Fruit fly (Drosophila melanogaster) Kc167 (cell line): ENCODE measurements around the gene CtsF.
A peak's percentile ranks its signal among the peaks of the same experiment; 100 is the strongest.

Experiments
- Myc ChIP-seq: fragments of >200 bp; optimal IDR thresholded peaks from 2 replicates; lab custom pipeline; 2017; ENCODE audit warnings: missing external identifiers
- Sin3A ChIP-seq: fragments of >200 bp; optimal IDR thresholded peaks from 2 replicates; lab custom pipeline; 2018; ENCODE audit warnings: missing external identifiers
- h ChIP-seq: fragments of >200 bp; optimal IDR thresholded peaks from 3 replicates; lab custom pipeline; 2018; ENCODE audit warnings: missing external identifiers
- insv ChIP-seq: fragments of >200 bp; optimal IDR thresholded peaks from 3 replicates; lab custom pipeline; 2018; ENCODE audit warnings: missing external identifiers
- psq ChIP-seq: fragments of >200 bp; optimal IDR thresholded peaks from 2 replicates; lab custom pipeline; 2017; ENCODE audit warnings: missing external identifiers
- ttk ChIP-seq: sonication (Bioruptor generic); optimal IDR thresholded peaks from 2 replicates; lab custom pipeline; 2017; ENCODE audit warnings: missing external identifiers

CtsF gene

dm6 chr3R:5282755-5283359 is 31.3 kb upstream of the CtsF start:
- no peak for TF ChIP-seq ttk (lab: Kevin White, UChicago)
- peak; percentile 87 for TF ChIP-seq h (lab: Kevin White, UChicago)
- peak; percentile 94 for TF ChIP-seq insv

dm6 chr3R:5281094-5281493 is 29.5 kb upstream of the CtsF start:
- TF ChIP-seq psq (lab: Kevin White, UChicago) = no peak
- no peak for TF ChIP-seq insv
- TF ChIP-seq ttk (lab: Kevin White, UChicago) = no peak
- no peak for TF ChIP-seq h (lab: Kevin White, UChicago)
- no peak for TF ChIP-seq Sin3A (lab: Kevin White, UChicago)
- no peak for TF ChIP-seq Myc

DNA sequence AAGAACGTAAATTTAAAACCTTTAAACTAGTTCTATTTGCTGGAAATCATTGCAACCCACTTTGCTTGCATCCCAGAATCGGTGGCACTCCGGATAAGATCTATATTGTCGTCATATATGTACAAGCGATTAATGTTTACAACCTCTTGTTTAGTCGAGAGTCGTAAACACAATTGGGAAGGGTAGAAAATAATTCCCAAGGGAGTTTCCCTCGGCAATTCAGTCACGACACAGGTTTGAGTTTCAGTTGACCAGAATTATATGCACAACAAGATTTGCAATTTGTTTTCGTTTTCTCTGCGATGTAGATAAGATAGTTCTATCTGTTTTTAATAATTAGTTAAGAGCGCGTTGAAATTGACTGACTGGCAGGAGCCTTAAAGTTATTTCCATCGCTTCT is 28.8 kb upstream of the CtsF start:
- TF ChIP-seq h (lab: Kevin White, UChicago) (no peak), psq (lab: Kevin White, UChicago) (no peak), insv (no peak), Myc (no peak), ttk (lab: Kevin White, UChicago) (no peak), Sin3A (lab: Kevin White, UChicago) (no peak)

DNA sequence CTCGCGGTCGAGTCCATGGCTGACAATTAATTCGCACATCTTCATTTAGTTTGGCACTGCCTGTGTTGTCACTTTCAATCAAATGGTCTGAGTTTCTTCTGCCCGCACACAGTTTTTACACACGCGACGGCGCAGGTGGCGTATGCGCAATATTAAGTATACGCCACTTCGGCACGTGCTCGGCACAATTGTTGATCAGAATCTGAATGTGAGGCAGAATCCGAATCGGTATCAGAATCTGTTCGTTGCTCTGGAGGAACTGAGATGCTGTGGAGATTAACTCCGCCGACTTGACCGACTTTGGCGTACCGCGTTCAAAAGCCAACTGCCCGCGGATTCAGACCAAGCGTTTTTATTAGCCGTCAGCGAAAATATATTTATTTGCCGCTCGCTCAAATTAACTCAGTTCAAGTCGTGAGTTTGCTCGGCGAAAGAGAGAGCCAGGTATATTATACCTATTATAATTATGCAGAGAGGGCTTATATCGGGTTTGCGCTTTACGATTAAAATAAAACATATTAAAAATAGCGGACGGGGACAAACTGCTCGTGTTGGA is 28.1 kb upstream of the CtsF start:
- TF ChIP-seq psq (lab: Kevin White, UChicago) (no peak), Myc (no peak), insv (no peak), Sin3A (lab: Kevin White, UChicago) (no peak)

- TF ChIP-seq insv = no peak
Measured at dm6 chr3R:5278627-5279026, 27.1 kb upstream of the CtsF start.

DNA sequence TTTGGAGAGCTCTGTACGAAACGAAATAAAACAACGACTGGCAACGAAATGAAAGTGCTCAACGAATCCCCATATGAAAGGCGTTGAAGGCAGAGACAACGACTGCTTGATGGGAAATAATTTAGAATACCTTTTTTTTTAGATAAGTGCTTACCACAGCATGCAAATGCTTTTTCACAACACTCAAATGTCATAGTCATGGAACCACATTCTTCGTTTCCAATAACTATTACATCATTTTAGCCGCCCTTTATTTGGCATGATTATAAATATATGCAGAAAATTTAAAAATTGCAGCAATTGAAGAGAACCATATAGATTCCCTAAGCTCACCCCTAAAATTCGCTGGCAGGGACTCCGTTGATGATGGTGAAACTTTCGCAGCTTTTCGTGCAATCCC is 26.2 kb upstream of the CtsF start, which contains the start of gene CG31538:
Gene CG31538, minus strand, starts transcription at position 101 of the 400 bp plus-strand sequence.
- TF ChIP-seq ttk (lab: Kevin White, UChicago) (no peak), psq (lab: Kevin White, UChicago) (no peak), Myc (no peak), h (lab: Kevin White, UChicago) (no peak), Sin3A (lab: Kevin White, UChicago) (no peak), insv (no peak)

DNA sequence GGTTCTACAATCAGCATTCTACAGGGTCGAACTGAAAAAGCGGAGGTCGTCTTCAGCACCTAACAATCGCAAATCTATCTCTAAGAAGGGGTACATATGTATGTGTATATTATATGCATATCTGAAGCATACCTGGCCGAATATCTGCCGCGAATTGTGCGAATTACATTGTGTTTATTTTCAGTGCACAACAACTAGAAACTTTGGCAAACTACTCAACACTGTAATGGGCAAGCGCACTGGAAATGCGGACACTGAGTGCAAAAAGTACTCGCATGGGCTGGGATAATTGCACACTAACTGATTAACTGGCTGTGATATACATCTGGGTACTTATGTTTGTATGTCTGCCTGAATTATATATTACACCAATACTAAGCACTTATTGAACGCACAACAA is 19.3 kb upstream of the CtsF start:
- TF ChIP-seq ttk (lab: Kevin White, UChicago) = no peak

- TF ChIP-seq insv (no peak), Myc (no peak), ttk (lab: Kevin White, UChicago) (no peak), Sin3A (lab: Kevin White, UChicago) (no peak), psq (lab: Kevin White, UChicago) (no peak), h (lab: Kevin White, UChicago) (no peak)
Measured at dm6 chr3R:5268495-5268894, 16.9 kb upstream of the CtsF start.

DNA sequence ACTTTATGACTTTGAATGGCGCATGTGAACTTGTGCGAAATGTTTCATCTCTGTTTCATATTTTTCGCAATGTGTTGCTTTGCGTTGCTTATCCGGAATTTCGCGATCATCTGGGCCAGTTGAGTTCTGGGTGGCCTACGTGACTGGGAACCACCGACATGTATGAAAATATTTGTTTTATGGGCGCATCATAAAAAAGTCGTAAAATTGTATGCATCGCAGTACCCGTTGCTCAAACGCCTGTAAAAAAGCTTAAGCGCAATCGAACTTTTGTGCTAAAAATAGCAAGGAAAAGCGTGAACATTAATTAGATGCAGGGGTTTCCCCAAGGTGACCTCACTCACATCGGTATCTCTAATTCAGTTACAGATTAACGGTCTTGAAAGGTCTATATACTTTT is 14.7 kb upstream of the CtsF start:
- TF ChIP-seq h (lab: Kevin White, UChicago) (no peak), Sin3A (lab: Kevin White, UChicago) (no peak), ttk (lab: Kevin White, UChicago) (no peak), psq (lab: Kevin White, UChicago) (no peak), Myc (no peak), insv (no peak)

DNA sequence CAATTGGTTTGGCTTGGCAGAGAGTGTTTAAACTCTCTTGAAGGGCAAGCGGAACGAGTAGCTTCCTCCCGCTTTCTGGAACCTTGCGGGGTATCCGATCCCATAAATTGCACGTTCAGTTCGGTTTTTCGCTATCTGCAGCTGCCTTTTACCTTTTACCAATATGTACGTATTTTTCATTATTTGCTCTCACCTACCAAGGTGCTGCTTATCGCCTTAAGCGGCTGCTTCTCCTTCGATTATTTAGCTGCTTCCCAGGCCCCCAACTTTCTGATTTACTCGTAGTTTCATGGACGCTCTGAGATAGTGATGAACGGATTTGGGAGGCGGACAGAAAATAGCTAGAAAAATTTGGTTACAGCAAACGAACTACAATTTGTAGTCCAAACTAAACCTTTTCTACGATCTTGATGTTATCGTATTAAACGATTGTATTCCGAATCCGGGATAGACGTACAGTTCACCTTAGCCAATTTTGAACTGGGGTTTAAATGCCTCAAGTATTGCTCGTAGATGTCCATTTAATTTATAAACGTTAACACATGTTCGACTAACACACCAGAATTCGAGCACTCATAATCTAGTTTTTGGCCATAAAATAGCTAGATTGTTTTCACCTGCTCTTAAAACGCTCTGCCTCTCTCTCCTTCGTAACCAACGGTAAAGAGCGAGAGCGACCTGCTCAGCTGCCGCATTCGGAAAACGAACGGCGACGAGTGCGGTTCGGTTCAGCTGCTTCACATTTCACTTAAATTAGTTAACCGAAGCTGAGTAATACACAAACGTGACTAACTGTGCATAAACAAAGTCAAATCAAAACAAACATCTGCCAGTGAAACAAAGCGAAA is 12.9 kb upstream of the CtsF start:
- no peak for TF ChIP-seq psq (lab: Kevin White, UChicago)
- TF ChIP-seq ttk (lab: Kevin White, UChicago) = no peak
- no peak for TF ChIP-seq h (lab: Kevin White, UChicago)
- TF ChIP-seq insv = no peak
- no peak for TF ChIP-seq Myc
- TF ChIP-seq Sin3A (lab: Kevin White, UChicago) = no peak

DNA sequence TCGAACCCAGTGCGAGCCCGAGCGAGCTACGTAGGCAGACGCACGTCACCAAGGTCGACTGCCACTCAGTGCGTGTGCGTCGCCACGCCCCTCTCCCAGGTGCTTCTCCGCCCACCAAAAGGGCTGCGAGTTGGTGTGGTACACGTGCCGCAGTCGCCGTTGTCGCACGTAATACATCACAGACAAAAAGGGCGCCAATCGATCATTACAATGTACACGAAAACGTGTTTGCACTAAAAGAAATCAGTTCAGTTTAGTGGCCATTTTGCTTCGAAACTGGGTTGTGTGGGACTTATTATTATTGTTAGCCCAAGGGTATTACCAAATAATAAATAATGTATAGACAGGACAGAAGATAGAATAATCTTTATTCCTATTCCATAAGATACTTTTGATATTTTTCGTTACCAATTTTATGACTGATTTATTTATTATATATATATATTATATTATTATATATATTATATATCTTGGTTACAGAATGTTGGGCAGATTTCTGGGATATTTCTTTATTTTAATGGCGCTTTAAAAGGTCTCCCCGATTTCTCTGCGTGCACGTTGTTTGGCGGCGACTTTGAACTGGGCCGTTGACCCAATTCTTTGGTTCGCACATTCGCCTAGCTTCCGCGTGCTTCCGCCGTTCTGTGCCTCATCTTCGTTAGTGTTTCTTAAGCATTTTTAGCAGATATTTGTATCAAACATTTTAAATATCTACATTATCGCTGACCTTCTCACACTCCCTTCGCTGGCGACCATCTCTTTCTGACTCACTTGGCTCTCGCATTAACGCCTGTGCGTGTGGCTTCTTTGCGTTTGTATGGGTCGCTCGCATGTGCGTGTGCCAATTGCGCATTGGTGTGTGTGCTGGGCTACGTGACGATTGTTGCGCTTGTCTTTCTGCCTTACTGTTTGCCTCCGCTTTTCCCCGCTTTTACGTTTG is 12.0 kb upstream of the CtsF start:
- TF ChIP-seq ttk (lab: Kevin White, UChicago) (no peak), psq (lab: Kevin White, UChicago) (no peak), Sin3A (lab: Kevin White, UChicago) (no peak), h (lab: Kevin White, UChicago) (no peak), Myc (no peak), insv (no peak)

dm6 chr3R:5262592-5262991 is 11.0 kb upstream of the CtsF start, which contains the start of gene Tim17a2:
Tim17a2 (minus strand) TSS chr3R:5262692.
- no peak for TF ChIP-seq h (lab: Kevin White, UChicago)
- no peak for TF ChIP-seq psq (lab: Kevin White, UChicago)
- no peak for TF ChIP-seq Myc
